Worm (Caenorhabditis elegans): ENCODE data around the gene clec-126.

DNA sequence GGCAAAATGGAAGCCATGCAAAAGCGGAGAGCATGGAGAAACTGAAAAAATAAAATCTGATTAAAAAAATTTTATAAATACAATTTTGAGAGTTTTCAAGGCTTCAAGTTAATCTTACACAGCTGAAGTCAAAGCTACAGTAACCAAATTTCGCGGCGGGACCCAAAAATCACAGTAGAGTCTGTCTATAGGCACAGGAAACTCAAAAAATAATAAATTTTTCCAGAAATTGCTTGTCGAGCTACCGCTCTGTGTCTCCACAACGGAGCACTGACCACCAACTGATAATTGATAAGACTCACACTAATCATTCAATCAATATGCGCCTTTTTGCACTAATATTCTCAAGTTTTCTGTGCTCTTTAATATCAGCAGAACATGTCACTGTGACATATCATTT lies 31.1 kb downstream of the clec-126 start, which contains the start of gene W10G11.19:
- TF ChIP-seq snpc-4 (tag; optimal IDR thresholded peaks at IDR 0.05): no peak
- no peak for TF ChIP-seq nhr-76 (tag; optimal IDR thresholded peaks at IDR 0.05)

Data from whole organism, mixed stage, embryonic.